Fruit fly (Drosophila melanogaster): ENCODE results near the gene CG14073.

Gene CG14073

dm6 chr3L:18801194-18801695 lies 19.2 kb downstream of the CG14073 start, which contains the start of gene ftz-f1 (continued):
- no peak for TF ChIP-seq nau (GFP tag; optimal IDR thresholded peaks at IDR 0.05)
- TF ChIP-seq HLHmδ (GFP tag; optimal IDR thresholded peaks at IDR 0.05), result peak; percentile 31
- TF ChIP-seq vnd (GFP tag; IDR thresholded peaks at IDR 0.05; ENCODE audit: partially characterized antibody), result peak; percentile 77
- peak; percentile 78 for TF ChIP-seq sug (tag; optimal IDR thresholded peaks at IDR 0.05)
- TF ChIP-seq hbn (GFP tag; IDR thresholded peaks at IDR 0.05; ENCODE audit: partially characterized antibody), result peak; percentile 77
- no peak for TF ChIP-seq tll (GFP tag; optimal IDR thresholded peaks at IDR 0.05)
- no peak for TF ChIP-seq Hand (GFP tag; optimal IDR thresholded peaks at IDR 0.05)
- TF ChIP-seq CG17568 (GFP tag; optimal IDR thresholded peaks at IDR 0.05), result no peak
- TF ChIP-seq CG32767 (GFP tag; IDR thresholded peaks at IDR 0.05), result peak; percentile 11; the same call in 1 of the 2 replicates
- TF ChIP-seq cg (GFP tag; optimal IDR thresholded peaks at IDR 0.05), result peak; percentile 89
- peak; percentile 28 for TF ChIP-seq CG1233 (GFP tag; optimal IDR thresholded peaks at IDR 0.05)
- TF ChIP-seq tna (GFP tag; IDR thresholded peaks at IDR 0.05; ENCODE audit: partially characterized antibody), result peak; percentile 86
- TF ChIP-seq cwo (GFP tag; optimal IDR thresholded peaks at IDR 0.05), result peak; percentile 75
- no peak for TF ChIP-seq CG3163 (GFP tag; optimal IDR thresholded peaks at IDR 0.05)
- TF ChIP-seq CG2116 (GFP tag; optimal IDR thresholded peaks at IDR 0.05), result peak; percentile 57
- TF ChIP-seq CG12236 (GFP tag; optimal IDR thresholded peaks at IDR 0.05), result no peak
- TF ChIP-seq ab (GFP tag; optimal IDR thresholded peaks at IDR 0.05), result no peak
- peak; percentile 36 for TF ChIP-seq her (GFP tag; optimal IDR thresholded peaks at IDR 0.05)
- TF ChIP-seq CG12391 (tag; optimal IDR thresholded peaks at IDR 0.05), result peak; percentile 33
- no peak for TF ChIP-seq ind (GFP tag; optimal IDR thresholded peaks at IDR 0.05)
- TF ChIP-seq chn (GFP tag; optimal IDR thresholded peaks at IDR 0.05), result no peak
- TF ChIP-seq CG14014 (GFP tag; IDR thresholded peaks at IDR 0.05), result peak; percentile 54; the same call in 1 of the 2 replicates
- no peak; the same call in 1 of the 2 replicates for TF ChIP-seq CG9932 (GFP tag; IDR thresholded peaks at IDR 0.05)
- no peak for TF ChIP-seq az2 (GFP tag; optimal IDR thresholded peaks at IDR 0.05)
- no peak for TF ChIP-seq CG31441 (GFP tag; IDR thresholded peaks at IDR 0.05)
- TF ChIP-seq CG32532 (GFP tag; IDR thresholded peaks at IDR 0.05), result peak; percentile 68; the same call in 1 of the 2 replicates
- TF ChIP-seq scrt (GFP tag; optimal IDR thresholded peaks at IDR 0.05), result peak; percentile 25
- no peak for TF ChIP-seq lov (optimal IDR thresholded peaks at IDR 0.05)
- TF ChIP-seq lov (GFP tag; IDR thresholded peaks at IDR 0.05), result peak; percentile 64; the same call in 1 of the 3 replicates
- TF ChIP-seq gcm2 (GFP tag; optimal IDR thresholded peaks at IDR 0.05), result no peak
- peak; percentile 68 for TF ChIP-seq Adf1 (GFP tag; IDR thresholded peaks at IDR 0.05)
- peak; percentile 23 for TF ChIP-seq Ets97D (GFP tag; optimal IDR thresholded peaks at IDR 0.05)
- TF ChIP-seq CkIIα-i1 (GFP tag; IDR thresholded peaks at IDR 0.05), result no peak
- TF ChIP-seq Mad (GFP tag; optimal IDR thresholded peaks at IDR 0.05), result peak; percentile 28
- TF ChIP-seq Dad (GFP tag; optimal IDR thresholded peaks at IDR 0.05), result no peak
- peak; percentile 8; the same call in 1 of the 2 replicates for TF ChIP-seq onecut (GFP tag; IDR thresholded peaks at IDR 0.05)
- TF ChIP-seq Hr78 (GFP tag; optimal IDR thresholded peaks at IDR 0.05), result peak in 1 of 2 experiments; percentile 33
- TF ChIP-seq CG17186 (GFP tag; optimal IDR thresholded peaks at IDR 0.05), result peak; percentile 85
- TF ChIP-seq CG11695 (GFP tag; IDR thresholded peaks at IDR 0.05), result no peak

dm6 chr3L:18800100-18800841 lies 20.2 kb downstream of the CG14073 start:
- TF ChIP-seq CG14050 (GFP tag; IDR thresholded peaks at IDR 0.05) (no peak), CG11560 (tag; IDR thresholded peaks at IDR 0.05) (no peak), MBD-R2 (GFP tag; IDR thresholded peaks at IDR 0.05) (no peak), Xrp1 (GFP tag; IDR thresholded peaks at IDR 0.05) (no peak), Ets97D (GFP tag; optimal IDR thresholded peaks at IDR 0.05) (no peak), CG10431 (GFP tag; optimal IDR thresholded peaks at IDR 0.05) (peak; percentile 29), CG13775 (GFP tag; optimal IDR thresholded peaks at IDR 0.05) (no peak), crc (GFP tag; optimal IDR thresholded peaks at IDR 0.05) (no peak), hbn (GFP tag; IDR thresholded peaks at IDR 0.05; ENCODE audit: partially characterized antibody) (no peak), ssp (GFP tag; IDR thresholded peaks at IDR 0.05) (no peak), zen2 (GFP tag; IDR thresholded peaks at IDR 0.05; ENCODE audit: partially characterized antibody) (no peak), CG3163 (GFP tag; optimal IDR thresholded peaks at IDR 0.05) (no peak), dimm (GFP tag; IDR thresholded peaks at IDR 0.05) (no peak), CG12104 (GFP tag; optimal IDR thresholded peaks at IDR 0.05) (peak; percentile 10)

Measured in whole organism, embryonic.